Worm (Caenorhabditis elegans) whole organism, early embryonic: ENCODE results near the gene srt-52.
A peak's percentile ranks its signal among the peaks of the same experiment; 100 is the strongest.

Experiments used
- B0310.2 ChIP-seq: sonication (generic microtip); optimal IDR thresholded peaks from 2 replicates; lab custom pipeline; 2016; ENCODE audit warnings: mild to moderate bottlenecking, missing genetic modification characterization, missing compliant biosample characterization
- F13C5.2 ChIP-seq: sonication (generic microtip); optimal IDR thresholded peaks from 2 replicates; lab custom pipeline; 2017; ENCODE audit warnings: mild to moderate bottlenecking, missing genetic modification characterization, inconsistent platforms, missing compliant biosample characterization
- aly-1 ChIP-seq: sonication (generic microtip); optimal IDR thresholded peaks from 2 replicates; lab custom pipeline; 2016; ENCODE audit warnings: missing genetic modification characterization, missing compliant biosample characterization
- ama-1 ChIP-seq: fragments of 150-350 bp; optimal IDR thresholded peaks from 2 replicates; lab custom pipeline; 2014
- ceh-13 ChIP-seq: fragments of 200-800 bp; sonication (Bioruptor generic); optimal IDR thresholded peaks from 2 replicates; lab custom pipeline; 2018; ENCODE audit warnings: mild to moderate bottlenecking, missing genetic modification characterization, missing compliant biosample characterization
- ceh-36 ChIP-seq: sonication (generic microtip); optimal IDR thresholded peaks from 2 replicates; lab custom pipeline; 2016; ENCODE audit warnings: missing genetic modification characterization, inconsistent platforms, missing compliant biosample characterization
- ets-7 ChIP-seq: sonication (generic microtip); optimal IDR thresholded peaks from 2 replicates; lab custom pipeline; 2016; ENCODE audit warnings: missing genotype, missing genetic modification characterization, missing compliant biosample characterization
- flt-1 ChIP-seq: fragments of 200-800 bp; sonication (Bioruptor generic); IDR thresholded peaks from 2 replicates; pipeline ENCODE4 v1.3.6; 2022; ENCODE audit warnings: missing genetic modification characterization, missing compliant biosample characterization
- hmbx-1 ChIP-seq: sonication (generic microtip); optimal IDR thresholded peaks from 2 replicates; lab custom pipeline; 2016; ENCODE audit warnings: mild to moderate bottlenecking, missing genetic modification characterization, missing compliant biosample characterization
- hmg-4 ChIP-seq: fragments of 200-800 bp; sonication (Bioruptor generic); optimal IDR thresholded peaks from 2 replicates; lab custom pipeline; 2018; ENCODE audit warnings: mild to moderate bottlenecking, missing genetic modification characterization, missing compliant biosample characterization
- hnd-1 ChIP-seq: sonication (generic microtip); optimal IDR thresholded peaks from 2 replicates; lab custom pipeline; 2016; ENCODE audit warnings: missing genetic modification characterization, missing compliant biosample characterization
- pes-1 ChIP-seq: fragments of 200-800 bp; sonication (Bioruptor generic); IDR thresholded peaks from 2 replicates; pipeline ENCODE4 v1.3.6; 2022; ENCODE audit warnings: missing genetic modification reagents, missing genetic modification characterization, missing compliant biosample characterization
- scrt-1 ChIP-seq: fragments of 200-800 bp; sonication (Bioruptor generic); IDR thresholded peaks from 2 replicates; pipeline ENCODE4 v1.3.6; 2022; ENCODE audit warnings: missing genetic modification characterization, missing compliant biosample characterization
- sea-1 ChIP-seq: fragments of 200-800 bp; sonication (Bioruptor generic); conservative IDR thresholded peaks from 2 replicates; pipeline ENCODE4 v1.3.6; 2022; ENCODE audit warnings: missing genetic modification characterization, missing compliant biosample characterization
- tbx-11 ChIP-seq: fragments of 200-800 bp; sonication (Bioruptor generic); IDR thresholded peaks from 2 replicates; pipeline ENCODE4 v1.3.6; 2022; ENCODE audit warnings: missing genetic modification characterization, missing compliant biosample characterization
- tbx-37 ChIP-seq: fragments of 200-800 bp; sonication (Bioruptor generic); conservative IDR thresholded peaks from 2 replicates; pipeline ENCODE4 v1.3.6; 2022; ENCODE audit warnings: missing genetic modification reagents, missing genetic modification characterization, missing compliant biosample characterization
- tra-4 ChIP-seq: sonication (generic microtip); optimal IDR thresholded peaks from 2 replicates; lab custom pipeline; 2017; ENCODE audit warnings: missing genetic modification characterization, missing compliant biosample characterization

srt-52 gene

ce11 chrV:21848-22247 is 34.0 kb downstream of the srt-52 start:
- TF ChIP-seq tra-4 (tag; lab: Kevin White, UChicago) (no peak), hmg-4 (GFP tag; lab: Kevin White, UChicago) (no peak), sea-1 (no peak), ceh-36 (no peak), ama-1 (no peak), flt-1 (GFP tag; lab: Robert Waterston, UW) (no peak), hnd-1 (tag; lab: Kevin White, UChicago) (no peak), ets-7 (tag; lab: Kevin White, UChicago) (no peak), B0310.2 (tag; lab: Kevin White, UChicago) (no peak), tbx-37 (GFP tag; lab: Robert Waterston, UW) (no peak), ceh-13 (GFP tag; lab: Kevin White, UChicago) (no peak), pes-1 (no peak), F13C5.2 (tag; lab: Kevin White, UChicago) (no peak), aly-1 (tag; lab: Kevin White, UChicago) (no peak), scrt-1 (GFP tag; lab: Robert Waterston, UW) (no peak), tbx-11 (GFP tag; lab: Robert Waterston, UW) (no peak), hmbx-1 (tag; lab: Kevin White, UChicago) (no peak)

ce11 chrV:20518-20917 is 35.3 kb downstream of the srt-52 start, which contains the start of gene egl-8:
Gene egl-8 (plus strand): TSS chrV:20818.
- TF ChIP-seq scrt-1 (GFP tag; lab: Robert Waterston, UW) (no peak), F13C5.2 (tag; lab: Kevin White, UChicago) (no peak)

ce11 chrV:16067-16845 is 39.6 kb downstream of the srt-52 start:
- TF ChIP-seq tbx-37 (GFP tag; lab: Robert Waterston, UW) (no peak), tbx-11 (GFP tag; lab: Robert Waterston, UW) (no peak), ceh-13 (GFP tag; lab: Kevin White, UChicago) (no peak), ceh-36 (peak; percentile 62)

DNA sequence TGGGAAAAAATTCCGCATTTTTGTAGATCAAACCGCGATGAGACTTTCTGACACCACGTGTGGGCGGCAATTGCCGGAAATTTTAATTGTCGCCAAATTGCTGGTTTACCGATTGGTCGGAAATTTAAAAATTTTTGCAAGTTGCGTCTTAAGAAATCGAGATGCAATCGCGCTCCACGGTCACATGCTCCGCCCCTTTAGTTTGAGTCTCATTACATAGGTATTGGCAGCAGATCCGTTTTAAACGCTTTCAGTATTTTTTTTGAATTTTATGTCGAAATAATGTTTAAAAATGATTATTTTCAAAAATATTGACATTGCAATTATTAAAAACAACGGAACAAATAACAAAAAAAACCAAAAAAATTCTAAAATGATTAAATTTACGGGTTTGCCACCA is 44.1 kb downstream of the srt-52 start:
- TF ChIP-seq F13C5.2 (tag; lab: Kevin White, UChicago): no peak
- TF ChIP-seq tra-4 (tag; lab: Kevin White, UChicago): no peak
- no peak for TF ChIP-seq hmg-4 (GFP tag; lab: Kevin White, UChicago)
- no peak for TF ChIP-seq B0310.2 (tag; lab: Kevin White, UChicago)
- TF ChIP-seq pes-1: no peak
- TF ChIP-seq flt-1 (GFP tag; lab: Robert Waterston, UW): no peak
- TF ChIP-seq tbx-37 (GFP tag; lab: Robert Waterston, UW): no peak
- no peak for TF ChIP-seq ets-7 (tag; lab: Kevin White, UChicago)
- no peak for TF ChIP-seq scrt-1 (GFP tag; lab: Robert Waterston, UW)
- no peak for TF ChIP-seq aly-1 (tag; lab: Kevin White, UChicago)
- TF ChIP-seq hnd-1 (tag; lab: Kevin White, UChicago): no peak
- TF ChIP-seq ama-1: no peak
- no peak for TF ChIP-seq hmbx-1 (tag; lab: Kevin White, UChicago)
- TF ChIP-seq ceh-36: no peak
- TF ChIP-seq tbx-11 (GFP tag; lab: Robert Waterston, UW): no peak
- TF ChIP-seq sea-1: no peak

- TF ChIP-seq aly-1 (tag; lab: Kevin White, UChicago) (no peak), tra-4 (tag; lab: Kevin White, UChicago) (no peak), F13C5.2 (tag; lab: Kevin White, UChicago) (no peak), ets-7 (tag; lab: Kevin White, UChicago) (no peak), scrt-1 (GFP tag; lab: Robert Waterston, UW) (no peak), ceh-13 (GFP tag; lab: Kevin White, UChicago) (no peak), tbx-11 (GFP tag; lab: Robert Waterston, UW) (no peak), ama-1 (no peak), sea-1 (no peak), ceh-36 (no peak), hnd-1 (tag; lab: Kevin White, UChicago) (no peak), pes-1 (no peak), B0310.2 (tag; lab: Kevin White, UChicago) (no peak), flt-1 (GFP tag; lab: Robert Waterston, UW) (no peak), hmg-4 (GFP tag; lab: Kevin White, UChicago) (no peak)
Measured at ce11 chrV:11158-11557, 44.7 kb downstream of the srt-52 start.

DNA sequence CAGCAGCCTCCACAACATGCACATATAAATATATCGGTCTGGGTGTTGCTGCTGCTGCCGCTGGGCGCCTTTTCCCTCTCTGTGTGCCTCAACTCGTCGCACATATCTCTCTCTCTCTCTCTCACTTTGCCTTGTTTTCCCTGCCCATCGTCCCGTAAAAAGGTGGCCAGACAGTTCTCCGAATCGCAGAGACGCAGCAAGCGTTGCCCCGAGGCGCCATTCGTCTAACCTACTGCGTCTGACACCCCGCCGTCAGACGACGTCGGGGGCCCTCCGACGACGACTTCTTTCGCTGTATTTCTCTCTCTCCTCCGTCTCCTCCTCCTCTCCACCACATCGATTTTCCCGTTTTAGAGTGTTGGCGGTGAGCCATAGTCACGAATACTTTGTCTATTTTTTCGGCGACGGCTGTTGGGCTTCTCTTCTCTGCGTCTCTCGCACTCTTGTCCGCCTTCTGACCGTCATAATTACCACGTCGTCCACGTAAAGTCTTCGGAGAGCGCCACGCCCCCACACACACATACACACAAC is 47.1 kb downstream of the srt-52 start, which contains the start of gene B0348.10:
Gene B0348.10, minus strand, starts transcription at position 24 of the 531 bp plus-strand sequence.
- TF ChIP-seq F13C5.2 (tag; lab: Kevin White, UChicago) (peak; percentile 50), aly-1 (tag; lab: Kevin White, UChicago) (peak; percentile 28), pes-1 (no peak), hmg-4 (GFP tag; lab: Kevin White, UChicago) (peak; percentile 62), ama-1 (no peak), ets-7 (tag; lab: Kevin White, UChicago) (peak; percentile 38), tra-4 (tag; lab: Kevin White, UChicago) (no peak)

ce11 chrV:7778-8445 is 47.9 kb downstream of the srt-52 start, which contains the start of gene ife-3:
Gene ife-3 (minus strand): TSS chrV:7828.
- no peak for TF ChIP-seq sea-1
- no peak for TF ChIP-seq pes-1
- no peak for TF ChIP-seq ama-1
- TF ChIP-seq hnd-1 (tag; lab: Kevin White, UChicago): no peak
